Worm (Caenorhabditis elegans): ENCODE results near the gene sri-73.

- no peak for TF ChIP-seq klf-2 (GFP tag; conservative IDR thresholded peaks at IDR 0.05)
- no peak for TF ChIP-seq flt-1 (GFP tag; IDR thresholded peaks at IDR 0.05)
- TF ChIP-seq tab-1 (GFP tag; IDR thresholded peaks at IDR 0.05) = no peak
- TF ChIP-seq T22C8.4 (GFP tag; IDR thresholded peaks at IDR 0.05) = no peak
- no peak for TF ChIP-seq cog-1 (tag; optimal IDR thresholded peaks at IDR 0.05)
Observed at ce11 chrV:559940-560339, 5.9 kb downstream of the sri-73 start, which contains the start of gene srx-7.

Data from whole organism, midembryonic.